Fruit fly (Drosophila melanogaster) whole organism, embryonic: ENCODE measurements around the gene CG31245.

Experiments used
- CG1024 ChIP-seq: fragments of 200-800 bp; sonication (Bioruptor generic); IDR thresholded peaks from 2 replicates; pipeline ENCODE4 v1.3.6; 2022; ENCODE audit warnings: missing biosample characterization, missing genetic modification characterization
- CG10462 ChIP-seq: fragments of 200-800 bp; sonication (Bioruptor generic); optimal IDR thresholded peaks from 2 replicates; lab custom pipeline; 2016; ENCODE audit warnings: missing biosample characterization, missing genetic modification characterization
- CG10565 ChIP-seq: fragments of 200-800 bp; sonication (Bioruptor generic); optimal IDR thresholded peaks from 3 replicates; lab custom pipeline; 2016; ENCODE audit warnings: missing biosample characterization, mild to moderate bottlenecking, missing genetic modification characterization
- CG10979 ChIP-seq: fragments of 200-800 bp; sonication (Bioruptor generic); optimal IDR thresholded peaks from 2 replicates; lab custom pipeline; 2018; ENCODE audit warnings: missing biosample characterization, mild to moderate bottlenecking, missing genetic modification characterization, moderate library complexity
- CG11504 ChIP-seq: fragments of 200-800 bp; sonication (Bioruptor generic); optimal IDR thresholded peaks from 3 replicates; lab custom pipeline; 2019; ENCODE audit warnings: missing biosample characterization, mild to moderate bottlenecking, missing genetic modification characterization, moderate library complexity
- CG11696 ChIP-seq: fragments of 200-800 bp; sonication (Bioruptor generic); IDR thresholded peaks from 2 replicates; pipeline ENCODE4 v1.3.6; 2022; ENCODE audit warnings: missing biosample characterization, missing genetic modification characterization
- CG12744 ChIP-seq: fragments of 200-800 bp; sonication (Bioruptor generic); optimal IDR thresholded peaks from 2 replicates; lab custom pipeline; 2016; ENCODE audit warnings: missing biosample characterization, missing genetic modification characterization
- CG13894 ChIP-seq: fragments of 200-800 bp; sonication (Bioruptor generic); optimal IDR thresholded peaks from 3 replicates; lab custom pipeline; 2018; ENCODE audit warnings: missing biosample characterization, mild to moderate bottlenecking, missing genetic modification characterization, moderate library complexity
- CG17328 ChIP-seq: fragments of 200-800 bp; sonication (Bioruptor generic); IDR thresholded peaks from 2 replicates; pipeline ENCODE4 v1.3.6; 2022; ENCODE audit warnings: missing biosample characterization, missing genetic modification characterization
- CG17361 ChIP-seq: fragments of 200-800 bp; sonication (Bioruptor generic); IDR thresholded peaks from 3 replicates; pipeline ENCODE4 v1.3.6; 2022; ENCODE audit warnings: missing biosample characterization, missing genetic modification characterization
- CG18262 ChIP-seq: fragments of 200-800 bp; optimal IDR thresholded peaks from 3 replicates; lab custom pipeline; 2019; ENCODE audit warnings: missing biosample characterization, mild to moderate bottlenecking, missing genetic modification characterization, moderate library complexity
- CG32772 ChIP-seq: fragments of 200-800 bp; sonication (Bioruptor generic); IDR thresholded peaks from 2 replicates; pipeline ENCODE4 v1.3.6; 2022; ENCODE audit warnings: missing biosample characterization, missing genetic modification characterization
- CG3281 ChIP-seq: fragments of 200-800 bp; sonication (Bioruptor generic); optimal IDR thresholded peaks from 3 replicates; lab custom pipeline; 2017; ENCODE audit warnings: missing biosample characterization, mild to moderate bottlenecking, missing genetic modification characterization
- CG34224 ChIP-seq: fragments of 200-800 bp; sonication (Bioruptor generic); IDR thresholded peaks from 3 replicates; pipeline ENCODE4 v1.3.6; 2022; ENCODE audit warnings: missing biosample characterization, missing genetic modification characterization; ENCODE audit not compliant: partially characterized antibody
- CG3995 ChIP-seq: fragments of 200-800 bp; sonication (Bioruptor generic); optimal IDR thresholded peaks from 3 replicates; lab custom pipeline; 2016; ENCODE audit warnings: missing biosample characterization, missing genetic modification characterization
- CG4404 ChIP-seq: fragments of 200-800 bp; sonication (Bioruptor generic); IDR thresholded peaks from 2 replicates; pipeline ENCODE4 v1.3.6; 2022; ENCODE audit warnings: missing biosample characterization, missing genetic modification characterization
- CG4424 ChIP-seq: fragments of 200-800 bp; sonication (Bioruptor generic); optimal IDR thresholded peaks from 3 replicates; lab custom pipeline; 2016; ENCODE audit warnings: missing biosample characterization, missing genetic modification characterization
- CG7786 ChIP-seq: fragments of 200-800 bp; sonication (Bioruptor generic); optimal IDR thresholded peaks from 2 replicates; lab custom pipeline; 2016; ENCODE audit warnings: missing biosample characterization, missing genetic modification characterization
- Dfd ChIP-seq, 2 experiments: fragments of >200 bp; optimal IDR thresholded peaks; 2 replicates each; lab custom pipeline; 2017; ENCODE audit warnings: missing biosample characterization in 2 of 2, missing genetic modification characterization in 2 of 2
- E2f2 ChIP-seq: fragments of 200-800 bp; sonication (Bioruptor generic); IDR thresholded peaks from 2 replicates; pipeline ENCODE4 v1.3.6; 2022; ENCODE audit warnings: missing biosample characterization, missing genetic modification characterization
- Gug ChIP-seq: fragments of 200-800 bp; sonication (Bioruptor generic); IDR thresholded peaks from 4 replicates; pipeline ENCODE4 v1.3.6; 2022; ENCODE audit warnings: missing biosample characterization, missing genetic modification characterization
- Max ChIP-seq: fragments of 200-800 bp; sonication (Bioruptor generic); optimal IDR thresholded peaks from 2 replicates; lab custom pipeline; 2016; ENCODE audit warnings: missing biosample characterization, mild to moderate bottlenecking, missing genetic modification characterization
- Oli ChIP-seq: fragments of 200-800 bp; sonication (Bioruptor generic); optimal IDR thresholded peaks from 2 replicates; lab custom pipeline; 2018; ENCODE audit warnings: missing biosample characterization, mild to moderate bottlenecking, missing genetic modification characterization, moderate library complexity
- Rx ChIP-seq: fragments of 200-800 bp; sonication (Bioruptor generic); IDR thresholded peaks from 2 replicates; pipeline ENCODE4 v1.3.6; 2022; ENCODE audit warnings: missing biosample characterization, missing genetic modification characterization
- Scr ChIP-seq: fragments of 200-800 bp; sonication (Bioruptor generic); IDR thresholded peaks from 2 replicates; pipeline ENCODE4 v1.3.6; 2022; ENCODE audit warnings: missing biosample characterization, missing genetic modification characterization; ENCODE audit not compliant: partially characterized antibody
- Stat92E ChIP-seq, 3 experiments: fragments of >200 bp in 2 of 3; fragments of 200-800 bp in 1 of 3; sonication (Bioruptor generic) in 1 of 3; optimal IDR thresholded peaks; 2 replicates each; lab custom pipeline; 2017 to 2019; ENCODE audit warnings: missing biosample characterization in 3 of 3, missing genetic modification characterization in 3 of 3, mild to moderate bottlenecking in 1 of 3, moderate library complexity in 1 of 3
- abd-A ChIP-seq: fragments of 200-800 bp; sonication (Bioruptor generic); optimal IDR thresholded peaks from 3 replicates; lab custom pipeline; 2019; ENCODE audit warnings: missing biosample characterization, mild to moderate bottlenecking, missing genetic modification characterization, moderate library complexity
- br ChIP-seq: fragments of >200 bp; optimal IDR thresholded peaks from 2 replicates; lab custom pipeline; 2017
- bsh ChIP-seq, 2 experiments: fragments of 200-800 bp; sonication (Bioruptor generic); optimal IDR thresholded peaks; 2 replicates each; lab custom pipeline; 2017 to 2018; ENCODE audit warnings: mild to moderate bottlenecking in 2 of 2, missing biosample characterization in 2 of 2, missing genetic modification characterization in 2 of 2, moderate library complexity in 1 of 2
- dan ChIP-seq: fragments of 200-800 bp; sonication (Bioruptor generic); IDR thresholded peaks from 2 replicates; pipeline ENCODE4 v1.3.6; 2022; ENCODE audit warnings: missing biosample characterization, missing genetic modification characterization
- dimm ChIP-seq: fragments of 200-800 bp; sonication (Bioruptor generic); IDR thresholded peaks from 2 replicates; pipeline ENCODE4 v1.3.6; 2022; ENCODE audit warnings: missing biosample characterization, missing genetic modification characterization
- dmrt11E ChIP-seq: fragments of 200-800 bp; sonication (Bioruptor generic); optimal IDR thresholded peaks from 3 replicates; lab custom pipeline; 2018; ENCODE audit warnings: missing biosample characterization, mild to moderate bottlenecking, missing genetic modification characterization, moderate library complexity
- esg ChIP-seq: fragments of 200-800 bp; sonication (Bioruptor generic); conservative IDR thresholded peaks from 2 replicates; pipeline ENCODE4 v1.3.6; 2022; ENCODE audit warnings: missing biosample characterization, missing genetic modification characterization
- eve ChIP-seq, 2 experiments: fragments of >200 bp; optimal IDR thresholded peaks; 2 replicates each; lab custom pipeline; 2017; ENCODE audit warnings: missing biosample characterization in 2 of 2, missing genetic modification characterization in 2 of 2
- ewg ChIP-seq: fragments of 200-800 bp; sonication (Bioruptor generic); optimal IDR thresholded peaks from 3 replicates; lab custom pipeline; 2017; ENCODE audit warnings: mild to moderate bottlenecking, missing biosample characterization, missing genetic modification reagents, missing genetic modification characterization
- gem ChIP-seq: fragments of 200-800 bp; sonication (Bioruptor generic); optimal IDR thresholded peaks from 2 replicates; lab custom pipeline; 2019; ENCODE audit warnings: missing biosample characterization, mild to moderate bottlenecking, missing genetic modification characterization, moderate library complexity
- grau ChIP-seq: fragments of 200-800 bp; optimal IDR thresholded peaks from 3 replicates; lab custom pipeline; 2019; ENCODE audit warnings: missing biosample characterization, mild to moderate bottlenecking, missing genetic modification characterization, moderate library complexity
- grn ChIP-seq: fragments of 200-800 bp; sonication (Bioruptor generic); optimal IDR thresholded peaks from 3 replicates; lab custom pipeline; 2017; ENCODE audit warnings: missing biosample characterization, missing genetic modification characterization
- gsb ChIP-seq: fragments of 200-800 bp; sonication (Bioruptor generic); IDR thresholded peaks from 2 replicates; pipeline ENCODE4 v1.3.6; 2022; ENCODE audit warnings: missing biosample characterization, missing genetic modification characterization
- nerfin-1 ChIP-seq: fragments of 200-800 bp; sonication (Bioruptor generic); optimal IDR thresholded peaks from 3 replicates; lab custom pipeline; 2019; ENCODE audit warnings: missing biosample characterization, mild to moderate bottlenecking, missing genetic modification characterization, moderate library complexity
- oc ChIP-seq: fragments of 200-800 bp; sonication (Bioruptor generic); optimal IDR thresholded peaks from 2 replicates; lab custom pipeline; 2018; ENCODE audit warnings: missing biosample characterization, mild to moderate bottlenecking, missing genetic modification characterization, moderate library complexity
- otp ChIP-seq: fragments of 200-800 bp; sonication (Bioruptor generic); IDR thresholded peaks from 3 replicates; pipeline ENCODE4, ENCODE4 v1.3.6; 2022; ENCODE audit warnings: missing biosample characterization, missing genetic modification characterization
- sens-2 ChIP-seq: fragments of 200-800 bp; sonication (Bioruptor generic); IDR thresholded peaks from 2 replicates; pipeline ENCODE4 v1.3.6; 2022; ENCODE audit warnings: missing biosample characterization, missing genetic modification characterization
- sisA ChIP-seq: fragments of 200-800 bp; sonication (Bioruptor generic); IDR thresholded peaks from 2 replicates; pipeline ENCODE4 v1.3.6; 2022; ENCODE audit warnings: missing biosample characterization, missing genetic modification characterization
- tna ChIP-seq: fragments of 200-800 bp; sonication (Bioruptor generic); IDR thresholded peaks from 2 replicates; pipeline ENCODE4 v1.3.6; 2022; ENCODE audit warnings: missing biosample characterization, missing genetic modification characterization; ENCODE audit not compliant: partially characterized antibody
- toy ChIP-seq: fragments of 200-800 bp; sonication (Bioruptor generic); IDR thresholded peaks from 2 replicates; pipeline ENCODE4 v1.3.6; 2022; ENCODE audit warnings: missing biosample characterization, missing genetic modification characterization
- wor ChIP-seq: fragments of 200-800 bp; sonication (Bioruptor generic); IDR thresholded peaks from 2 replicates; pipeline ENCODE4 v1.3.6; 2022; ENCODE audit warnings: missing biosample characterization, missing genetic modification characterization
- zf30C ChIP-seq: fragments of 200-800 bp; sonication (Bioruptor generic); optimal IDR thresholded peaks from 3 replicates; lab custom pipeline; 2018; ENCODE audit warnings: missing biosample characterization, mild to moderate bottlenecking, missing genetic modification characterization

CG31245 gene

DNA sequence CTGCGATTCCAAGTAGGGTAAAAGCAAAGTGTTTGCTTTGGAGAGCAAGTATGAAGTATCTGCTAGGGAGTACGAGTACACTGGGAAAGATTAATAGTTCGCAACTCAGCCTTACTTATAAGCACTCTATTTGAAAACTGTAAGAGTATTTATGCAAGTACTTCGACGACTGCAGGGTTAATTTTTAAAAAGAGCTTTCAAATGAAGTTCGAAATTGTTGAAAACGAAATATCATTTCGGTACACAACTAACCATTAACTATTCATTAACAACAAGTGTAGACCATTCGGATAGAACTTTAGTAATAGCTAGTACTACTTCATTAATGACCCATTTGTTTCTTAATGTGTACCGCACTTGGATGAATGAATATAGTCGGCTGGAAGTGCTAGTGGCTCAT is 6.3 kb upstream of the CG31245 start:
- TF ChIP-seq CG7786 (no peak), dmrt11E (peak; percentile 28), CG13894 (tag; lab: Kevin White, UChicago) (no peak), dan (GFP tag; lab: Robert Waterston, UW) (no peak), CG3995 (GFP tag; lab: Kevin White, UChicago) (no peak), E2f2 (no peak), bsh (GFP tag; optimal IDR thresholded peaks at IDR 0.05; lab: Kevin White, UChicago) (no peak), zf30C (peak; percentile 15), CG1024 (GFP tag; lab: Robert Waterston, UW) (no peak), CG10462 (no peak), gem (peak; percentile 33), Stat92E (GFP tag; optimal IDR thresholded peaks at IDR 0.05; lab: Kevin White, UChicago) (no peak), Gug (GFP tag; lab: Robert Waterston, UW) (no peak), CG11696 (GFP tag; lab: Robert Waterston, UW) (no peak), CG34224 (GFP tag; lab: Robert Waterston, UW) (no peak), oc (tag; lab: Kevin White, UChicago) (no peak), grau (tag; lab: Kevin White, UChicago) (no peak), Oli (tag; lab: Kevin White, UChicago) (peak; percentile 6), wor (GFP tag; lab: Robert Waterston, UW) (no peak), CG18262 (tag; lab: Kevin White, UChicago) (peak; percentile 36), CG10979 (tag; lab: Kevin White, UChicago) (no peak), toy (GFP tag; lab: Robert Waterston, UW) (no peak), Rx (GFP tag; lab: Robert Waterston, UW) (no peak), CG17361 (GFP tag; lab: Robert Waterston, UW) (peak; percentile 40; the same call in 1 of the 3 replicates), eve (GFP tag; optimal IDR thresholded peaks at IDR 0.05; lab: Kevin White, UChicago) (peak in 1 of 2 experiments; percentile 24), nerfin-1 (tag; lab: Kevin White, UChicago) (no peak), CG4424 (GFP tag; lab: Kevin White, UChicago) (no peak), sisA (GFP tag; lab: Robert Waterston, UW) (no peak), CG4404 (GFP tag; lab: Robert Waterston, UW) (no peak), dimm (GFP tag; lab: Robert Waterston, UW) (no peak), CG11504 (peak; percentile 21)

dm6 chr3R:19375923-19376322 is 1.1 kb downstream of the CG31245 start, which contains the start of gene CG31404:
Gene CG31404, minus strand, starts transcription at chr3R:19376023.
- TF ChIP-seq sens-2 = no peak
- no peak for TF ChIP-seq tna
- TF ChIP-seq gsb (GFP tag; lab: Robert Waterston, UW) = no peak
- no peak for TF ChIP-seq Max (GFP tag; lab: Kevin White, UChicago)
- TF ChIP-seq CG32772 = no peak
- TF ChIP-seq ewg (GFP tag; lab: Kevin White, UChicago) = no peak
- no peak for TF ChIP-seq CG3281 (GFP tag; lab: Kevin White, UChicago)

dm6 chr3R:19374689-19375088 is 2.3 kb downstream of the CG31245 start, which contains the start of gene CG3581:
Gene CG3581, minus strand, starts transcription at chr3R:19374789.
- no peak for TF ChIP-seq CG10565 (GFP tag; lab: Kevin White, UChicago)
- TF ChIP-seq abd-A (tag; lab: Kevin White, UChicago) = no peak
- no peak for TF ChIP-seq CG13894 (tag; lab: Kevin White, UChicago)
- TF ChIP-seq CG17328 (GFP tag; lab: Robert Waterston, UW) = no peak
- TF ChIP-seq Scr (GFP tag; lab: Robert Waterston, UW) = no peak
- no peak for TF ChIP-seq Gug (GFP tag; lab: Robert Waterston, UW)
- no peak for TF ChIP-seq br (lab: Kevin White, UChicago)
- TF ChIP-seq grn (GFP tag; lab: Kevin White, UChicago) = no peak
- no peak for TF ChIP-seq Dfd (GFP tag; optimal IDR thresholded peaks at IDR 0.05; lab: Kevin White, UChicago)
- TF ChIP-seq CG12744 (GFP tag; lab: Kevin White, UChicago) = no peak
- TF ChIP-seq esg (GFP tag; lab: Robert Waterston, UW) = no peak
- no peak for TF ChIP-seq otp
